Fruit fly (Drosophila melanogaster) whole organism, embryonic: ENCODE measurements around the gene Gale.

Experiments
- Bdp1 ChIP-seq: fragments of 200-800 bp; sonication (Bioruptor generic); optimal IDR thresholded peaks from 3 replicates; lab custom pipeline; 2016; ENCODE audit warnings: missing biosample characterization, missing genetic modification characterization
- Bteb2 ChIP-seq: fragments of 200-800 bp; sonication (Bioruptor generic); optimal IDR thresholded peaks from 2 replicates; lab custom pipeline; 2016; ENCODE audit warnings: missing biosample characterization, missing genetic modification characterization
- CG11247 ChIP-seq: fragments of 200-800 bp; sonication (Bioruptor generic); IDR thresholded peaks from 2 replicates; pipeline ENCODE4 v1.3.6; 2022; ENCODE audit warnings: missing biosample characterization, missing genetic modification characterization
- CG11696 ChIP-seq: fragments of 200-800 bp; sonication (Bioruptor generic); IDR thresholded peaks from 2 replicates; pipeline ENCODE4 v1.3.6; 2022; ENCODE audit warnings: missing biosample characterization, missing genetic modification characterization
- CG12744 ChIP-seq: fragments of 200-800 bp; sonication (Bioruptor generic); optimal IDR thresholded peaks from 2 replicates; lab custom pipeline; 2016; ENCODE audit warnings: missing biosample characterization, missing genetic modification characterization
- CG1603 ChIP-seq: fragments of 200-800 bp; sonication (Bioruptor generic); optimal IDR thresholded peaks from 2 replicates; lab custom pipeline; 2019; ENCODE audit warnings: missing biosample characterization, mild to moderate bottlenecking, missing genetic modification characterization, moderate library complexity
- CG17829 ChIP-seq: fragments of 200-800 bp; optimal IDR thresholded peaks from 2 replicates; lab custom pipeline; 2019; ENCODE audit warnings: missing biosample characterization, mild to moderate bottlenecking, missing genetic modification characterization, moderate library complexity
- CG17912 ChIP-seq: fragments of 200-800 bp; sonication (Bioruptor generic); optimal IDR thresholded peaks from 2 replicates; lab custom pipeline; 2018; ENCODE audit warnings: missing biosample characterization, mild to moderate bottlenecking, missing genetic modification characterization
- CG18476 ChIP-seq: fragments of 200-800 bp; sonication (Bioruptor generic); optimal IDR thresholded peaks from 2 replicates; lab custom pipeline; 2016; ENCODE audit warnings: missing biosample characterization, mild to moderate bottlenecking, missing genetic modification characterization
- CG2120 ChIP-seq: fragments of 200-800 bp; sonication (Bioruptor generic); optimal IDR thresholded peaks from 3 replicates; lab custom pipeline; 2016; ENCODE audit warnings: missing biosample characterization, missing genetic modification characterization
- CG31224 ChIP-seq: fragments of 200-800 bp; sonication (Bioruptor generic); IDR thresholded peaks from 2 replicates; pipeline ENCODE4 v1.3.6; 2022; ENCODE audit warnings: missing biosample characterization, missing genetic modification characterization
- CG33213 ChIP-seq: fragments of 200-800 bp; sonication (Bioruptor generic); optimal IDR thresholded peaks from 3 replicates; lab custom pipeline; 2016; ENCODE audit warnings: missing biosample characterization, missing genetic modification characterization
- CG4404 ChIP-seq: fragments of 200-800 bp; sonication (Bioruptor generic); IDR thresholded peaks from 2 replicates; pipeline ENCODE4 v1.3.6; 2022; ENCODE audit warnings: missing biosample characterization, missing genetic modification characterization
- CG4820 ChIP-seq: fragments of 200-800 bp; sonication (Bioruptor generic); optimal IDR thresholded peaks from 3 replicates; lab custom pipeline; 2016; ENCODE audit warnings: missing biosample characterization, missing genetic modification characterization
- CG4854 ChIP-seq: fragments of 200-800 bp; sonication (Bioruptor generic); optimal IDR thresholded peaks from 2 replicates; lab custom pipeline; 2016; ENCODE audit warnings: missing biosample characterization, missing genetic modification characterization, inconsistent platforms
- CG6854 ChIP-seq: fragments of 200-800 bp; sonication (Bioruptor generic); optimal IDR thresholded peaks from 3 replicates; lab custom pipeline; 2017; ENCODE audit warnings: missing biosample characterization, mild to moderate bottlenecking, missing genetic modification characterization
- CG7963 ChIP-seq: fragments of 200-800 bp; sonication (Bioruptor generic); IDR thresholded peaks from 3 replicates; pipeline ENCODE4 v1.3.6; 2022; ENCODE audit warnings: missing biosample characterization, missing genetic modification characterization; ENCODE audit not compliant: partially characterized antibody
- CG9215 ChIP-seq: fragments of 200-800 bp; sonication (Bioruptor generic); IDR thresholded peaks from 2 replicates; pipeline ENCODE4 v1.3.6; 2022; ENCODE audit warnings: missing biosample characterization, missing genetic modification characterization
- Dfd ChIP-seq, 2 experiments: fragments of >200 bp; optimal IDR thresholded peaks; 2 replicates each; lab custom pipeline; 2017; ENCODE audit warnings: missing biosample characterization in 2 of 2, missing genetic modification characterization in 2 of 2
- Dip3 ChIP-seq: fragments of 200-800 bp; sonication (Bioruptor generic); optimal IDR thresholded peaks from 3 replicates; lab custom pipeline; 2016; ENCODE audit warnings: missing biosample characterization, missing genetic modification characterization
- Doc3 ChIP-seq: fragments of 200-800 bp; sonication (Bioruptor generic); IDR thresholded peaks from 3 replicates; pipeline ENCODE4 v1.3.6; 2022; ENCODE audit warnings: missing biosample characterization, missing genetic modification characterization; ENCODE audit not compliant: partially characterized antibody
- E2f2 ChIP-seq: fragments of 200-800 bp; sonication (Bioruptor generic); IDR thresholded peaks from 2 replicates; pipeline ENCODE4 v1.3.6; 2022; ENCODE audit warnings: missing biosample characterization, missing genetic modification characterization
- ERR ChIP-seq: fragments of 200-800 bp; sonication (Bioruptor generic); optimal IDR thresholded peaks from 2 replicates; lab custom pipeline; 2016; ENCODE audit warnings: missing biosample characterization, missing genetic modification characterization
- GATAe ChIP-seq: fragments of 200-800 bp; sonication (Bioruptor generic); conservative IDR thresholded peaks from 2 replicates; pipeline ENCODE4 v1.3.6; 2022; ENCODE audit warnings: missing biosample characterization, missing genetic modification characterization
- Hand ChIP-seq: fragments of 200-800 bp; sonication (Bioruptor generic); optimal IDR thresholded peaks from 2 replicates; lab custom pipeline; 2017; ENCODE audit warnings: mild to moderate bottlenecking, missing biosample characterization, missing genetic modification reagents, missing genetic modification characterization
- Med ChIP-seq: fragments of 200-800 bp; sonication (Bioruptor generic); peaks from one replicate; lab custom pipeline; 2016; ENCODE audit warnings: missing biosample characterization, missing genetic modification characterization, mild to moderate bottlenecking, inconsistent platforms, moderate library complexity
- NFAT ChIP-seq: fragments of 200-800 bp; sonication (Bioruptor generic); IDR thresholded peaks from 2 replicates; pipeline ENCODE4 v1.3.6; 2022; ENCODE audit warnings: missing biosample characterization, missing genetic modification characterization
- PHDP ChIP-seq: fragments of 200-800 bp; sonication (Bioruptor generic); optimal IDR thresholded peaks from 3 replicates; lab custom pipeline; 2018; ENCODE audit warnings: missing biosample characterization, mild to moderate bottlenecking, missing genetic modification characterization, moderate library complexity
- Ptx1 ChIP-seq: fragments of 200-800 bp; sonication (Bioruptor generic); IDR thresholded peaks from 2 replicates; pipeline ENCODE4 v1.3.6; 2022; ENCODE audit warnings: missing biosample characterization, missing genetic modification characterization
- Rfx ChIP-seq: fragments of 200-800 bp; sonication (Bioruptor generic); IDR thresholded peaks from 2 replicates; pipeline ENCODE4 v1.3.6; 2022; ENCODE audit warnings: missing biosample characterization, missing genetic modification characterization
- Rx ChIP-seq: fragments of 200-800 bp; sonication (Bioruptor generic); IDR thresholded peaks from 2 replicates; pipeline ENCODE4 v1.3.6; 2022; ENCODE audit warnings: missing biosample characterization, missing genetic modification characterization
- Sry-β ChIP-seq: fragments of 200-800 bp; sonication (Bioruptor generic); optimal IDR thresholded peaks from 2 replicates; lab custom pipeline; 2018; ENCODE audit warnings: missing biosample characterization, mild to moderate bottlenecking, missing genetic modification characterization, moderate library complexity
- Ssrp ChIP-seq: fragments of 200-800 bp; sonication (Bioruptor generic); optimal IDR thresholded peaks from 2 replicates; lab custom pipeline; 2018; ENCODE audit warnings: missing biosample characterization, mild to moderate bottlenecking, missing genetic modification characterization, moderate library complexity
- TFAM ChIP-seq: fragments of 200-800 bp; sonication (Bioruptor generic); optimal IDR thresholded peaks from 2 replicates; lab custom pipeline; 2017; ENCODE audit warnings: missing biosample characterization, missing genetic modification characterization, inconsistent platforms
- Trl ChIP-seq, 3 experiments: fragments of >200 bp in 2 of 3; fragments of 200-800 bp in 1 of 3; sonication (Bioruptor generic) in 1 of 3; optimal IDR thresholded peaks; 2 replicates in 1 of 3; 3 replicates in 2 of 3; lab custom pipeline; 2016 to 2017; ENCODE audit warnings: missing biosample characterization in 1 of 3, missing genetic modification characterization in 1 of 3
- Vsx1 ChIP-seq: fragments of 200-800 bp; sonication (Bioruptor generic); optimal IDR thresholded peaks from 2 replicates; lab custom pipeline; 2017; ENCODE audit warnings: missing biosample characterization, mild to moderate bottlenecking, missing genetic modification characterization, missing genetic modification reagents
- crol ChIP-seq: fragments of 200-800 bp; sonication (Bioruptor generic); IDR thresholded peaks from 2 replicates; pipeline ENCODE4 v1.3.6; 2022; ENCODE audit warnings: missing biosample characterization, missing genetic modification characterization
- emc ChIP-seq: fragments of 200-800 bp; sonication (Bioruptor generic); optimal IDR thresholded peaks from 2 replicates; lab custom pipeline; 2016; ENCODE audit warnings: missing biosample characterization, missing genetic modification characterization
- ewg ChIP-seq: fragments of 200-800 bp; sonication (Bioruptor generic); optimal IDR thresholded peaks from 3 replicates; lab custom pipeline; 2017; ENCODE audit warnings: mild to moderate bottlenecking, missing biosample characterization, missing genetic modification reagents, missing genetic modification characterization
- hb ChIP-seq: fragments of 200-800 bp; sonication (Bioruptor generic); IDR thresholded peaks from 3 replicates; pipeline ENCODE4 v1.3.6; 2022; ENCODE audit warnings: missing biosample characterization, missing genetic modification characterization; ENCODE audit not compliant: partially characterized antibody
- hbn ChIP-seq: fragments of 200-800 bp; sonication (Bioruptor generic); IDR thresholded peaks from 2 replicates; pipeline ENCODE4 v1.3.6; 2022; ENCODE audit warnings: missing biosample characterization, missing genetic modification characterization; ENCODE audit not compliant: partially characterized antibody
- kay ChIP-seq: fragments of 200-800 bp; sonication (Bioruptor generic); optimal IDR thresholded peaks from 2 replicates; lab custom pipeline; 2016; ENCODE audit warnings: missing biosample characterization, missing genetic modification characterization
- knrl ChIP-seq: fragments of 200-800 bp; sonication (Bioruptor generic); IDR thresholded peaks from 3 replicates; pipeline ENCODE4 v1.3.6; 2022; ENCODE audit warnings: missing biosample characterization, missing genetic modification characterization; ENCODE audit not compliant: partially characterized antibody
- pb ChIP-seq: fragments of 200-800 bp; sonication (Bioruptor generic); optimal IDR thresholded peaks from 3 replicates; lab custom pipeline; 2016; ENCODE audit warnings: missing biosample characterization, missing genetic modification characterization
- pita ChIP-seq: fragments of 200-800 bp; sonication (Bioruptor generic); optimal IDR thresholded peaks from 2 replicates; lab custom pipeline; 2017; ENCODE audit warnings: missing biosample characterization, mild to moderate bottlenecking, missing genetic modification characterization
- pnt ChIP-seq: fragments of 200-800 bp; sonication (Bioruptor generic); optimal IDR thresholded peaks from 3 replicates; lab custom pipeline; 2016; ENCODE audit warnings: missing biosample characterization, missing genetic modification characterization
- run ChIP-seq: fragments of 200-800 bp; sonication (Bioruptor generic); optimal IDR thresholded peaks from 3 replicates; lab custom pipeline; 2018; ENCODE audit warnings: missing biosample characterization, mild to moderate bottlenecking, missing genetic modification characterization
- toy ChIP-seq: fragments of 200-800 bp; sonication (Bioruptor generic); IDR thresholded peaks from 2 replicates; pipeline ENCODE4 v1.3.6; 2022; ENCODE audit warnings: missing biosample characterization, missing genetic modification characterization
- unc-4 ChIP-seq: fragments of 200-800 bp; sonication (Bioruptor generic); IDR thresholded peaks from 2 replicates; pipeline ENCODE4 v1.3.6; 2022; ENCODE audit warnings: missing biosample characterization, missing genetic modification characterization; ENCODE audit not compliant: partially characterized antibody
- yki ChIP-seq: fragments of >200 bp; optimal IDR thresholded peaks from 3 replicates; lab custom pipeline; 2018
- zfh1 ChIP-seq: fragments of 200-800 bp; sonication (Bioruptor generic); IDR thresholded peaks from 3 replicates; pipeline ENCODE4 v1.3.6; 2022; ENCODE audit warnings: missing biosample characterization, missing genetic modification characterization

Gale gene

dm6 chr3L:654019-654418, 5.7 kb downstream of the Gale start, which contains the start of the genes MED30 and Rev1 (continued):
- TF ChIP-seq CG17829 (tag; lab: Kevin White, UChicago) (peak; percentile 91), GATAe (GFP tag; lab: Robert Waterston, UW) (peak; percentile 67), pita (GFP tag; lab: Kevin White, UChicago) (no peak), CG11247 (GFP tag; lab: Robert Waterston, UW) (peak; percentile 92), Rx (GFP tag; lab: Robert Waterston, UW) (peak; percentile 88), Trl (optimal IDR thresholded peaks at IDR 0.05; lab: Kevin White, UChicago) (no peak), Trl (GFP tag; optimal IDR thresholded peaks at IDR 0.05; lab: Kevin White, UChicago) (peak; percentile 98), Ssrp (peak; percentile 85), NFAT (GFP tag; lab: Robert Waterston, UW) (peak; percentile 96), run (tag; lab: Kevin White, UChicago) (peak; percentile 74), Dip3 (peak; percentile 97), crol (GFP tag; lab: Robert Waterston, UW) (no peak), emc (GFP tag; lab: Kevin White, UChicago) (peak; percentile 89), TFAM (GFP tag; lab: Kevin White, UChicago) (peak; percentile 30), CG6854 (GFP tag; lab: Kevin White, UChicago) (peak; percentile 85), CG4820 (peak; percentile 80), pnt (GFP tag; lab: Kevin White, UChicago) (peak; percentile 96), Med (peak; percentile 99), Bdp1 (GFP tag; lab: Kevin White, UChicago) (peak; percentile 91), CG12744 (GFP tag; lab: Kevin White, UChicago) (peak; percentile 92), knrl (0 out of 3 replicates have a peak, but pooled peaks have one; percentile 29), unc-4 (GFP tag; lab: Robert Waterston, UW) (peak; percentile 60), kay (peak; percentile 90), Doc3 (GFP tag; lab: Robert Waterston, UW) (no peak), CG2120 (peak; percentile 99), hb (GFP tag; lab: Robert Waterston, UW) (no peak), ewg (GFP tag; lab: Kevin White, UChicago) (peak; percentile 82), ERR (GFP tag; lab: Kevin White, UChicago) (peak; percentile 94), CG18476 (GFP tag; lab: Kevin White, UChicago) (peak; percentile 91), Hand (GFP tag; lab: Kevin White, UChicago) (peak; percentile 78), toy (GFP tag; lab: Robert Waterston, UW) (peak; percentile 63; the same call in 1 of the 2 replicates), pb (GFP tag; lab: Kevin White, UChicago) (peak; percentile 89), yki (lab: Kevin White, UChicago) (no peak), Sry-β (peak; percentile 31), CG4404 (GFP tag; lab: Robert Waterston, UW) (peak; percentile 78), Bteb2 (GFP tag; lab: Kevin White, UChicago) (peak; percentile 95), CG1603 (tag; lab: Kevin White, UChicago) (peak; percentile 92), PHDP (peak; percentile 95), hbn (GFP tag; lab: Robert Waterston, UW) (peak; percentile 46; the same call in 1 of the 2 replicates), Ptx1 (GFP tag; lab: Robert Waterston, UW) (peak; percentile 91), Dfd (GFP tag; optimal IDR thresholded peaks at IDR 0.05; lab: Kevin White, UChicago) (no peak), zfh1 (GFP tag; lab: Robert Waterston, UW) (peak; percentile 95), CG7963 (no peak), CG9215 (GFP tag; lab: Robert Waterston, UW) (peak; percentile 86), E2f2 (GFP tag; lab: Robert Waterston, UW) (peak; percentile 87), CG31224 (GFP tag; lab: Robert Waterston, UW) (peak; percentile 87), CG4854 (GFP tag; lab: Kevin White, UChicago) (peak; percentile 92), CG17912 (GFP tag; lab: Kevin White, UChicago) (peak; percentile 63), CG11696 (GFP tag; lab: Robert Waterston, UW) (peak; percentile 74), CG33213 (GFP tag; lab: Kevin White, UChicago) (peak; percentile 97), Vsx1 (peak; percentile 77), Rfx (peak; percentile 96)
